Worm (Caenorhabditis elegans) whole organism, L1 larva: Measurements from ENCODE around the gene ptr-8.

Source experiments
- F16B12.6 ChIP-seq: fragments of 150-350 bp; optimal IDR thresholded peaks from 2 replicates; lab custom pipeline; 2014; ENCODE audit warnings: missing biosample characterization, missing genetic modification characterization
- Y116A8C.19 ChIP-seq: sonication (generic microtip); optimal IDR thresholded peaks from 2 replicates; lab custom pipeline; 2016; ENCODE audit warnings: missing compliant biosample characterization, missing genetic modification characterization, borderline replicate concordance
- ceh-63 ChIP-seq: fragments of 200-800 bp; sonication (Bioruptor generic); optimal IDR thresholded peaks from 2 replicates; lab custom pipeline; 2018; ENCODE audit warnings: mild to moderate bottlenecking, missing genetic modification characterization, missing compliant biosample characterization
- ceh-8 ChIP-seq: fragments of 200-800 bp; sonication (Bioruptor generic); optimal IDR thresholded peaks from 2 replicates; lab custom pipeline; 2018; ENCODE audit warnings: mild to moderate bottlenecking, missing genetic modification characterization, moderate library complexity, missing compliant biosample characterization
- dpl-1 ChIP-seq, 3 experiments: fragments of 150-350 bp in 2 of 3; sonication (generic microtip) in 1 of 3; optimal IDR thresholded peaks; 2 replicates each; lab custom pipeline; 2014 to 2017; ENCODE audit warnings: missing biosample characterization in 3 of 3, missing genetic modification characterization in 3 of 3, missing genetic modification reagents in 3 of 3
- egl-13 ChIP-seq: sonication (generic microtip); optimal IDR thresholded peaks from 2 replicates; lab custom pipeline; 2016; ENCODE audit warnings: missing genotype, missing genetic modification reagents, missing genetic modification characterization, missing compliant biosample characterization
- elt-2 ChIP-seq: sonication (generic microtip); optimal IDR thresholded peaks from 2 replicates; lab custom pipeline; 2016; ENCODE audit warnings: missing genetic modification characterization, mild to moderate bottlenecking, inconsistent platforms, missing compliant biosample characterization, missing genetic modification reagents
- fkh-8 ChIP-seq: sonication (generic microtip); optimal IDR thresholded peaks from 2 replicates; lab custom pipeline; 2016; ENCODE audit warnings: mild to moderate bottlenecking, missing genetic modification characterization, missing compliant biosample characterization
- fos-1 ChIP-seq: fragments of 150-350 bp; optimal IDR thresholded peaks from 2 replicates; lab custom pipeline; 2014; ENCODE audit warnings: missing biosample characterization, missing genetic modification characterization
- grh-1 ChIP-seq: fragments of 200-800 bp; sonication (Bioruptor generic); IDR thresholded peaks from 2 replicates; pipeline ENCODE4 v1.3.6; 2022; ENCODE audit warnings: missing genetic modification reagents, missing genetic modification characterization, missing compliant biosample characterization
- hlh-4 ChIP-seq: sonication (generic microtip); optimal IDR thresholded peaks from 2 replicates; lab custom pipeline; 2016; ENCODE audit warnings: mild to moderate bottlenecking, missing genetic modification characterization, missing compliant biosample characterization
- isw-1 ChIP-seq: fragments of 200-800 bp; sonication (Bioruptor generic); IDR thresholded peaks from 2 replicates; pipeline ENCODE4 v1.3.6; 2022; ENCODE audit warnings: missing genetic modification characterization, missing compliant biosample characterization
- lsy-2 ChIP-seq, 2 experiments: fragments of 150-350 bp; optimal IDR thresholded peaks; 2 replicates each; lab custom pipeline; 2014; ENCODE audit warnings: missing biosample characterization in 2 of 2, missing genetic modification characterization in 2 of 2
- mab-9 ChIP-seq: fragments of 200-800 bp; sonication (Bioruptor generic); IDR thresholded peaks from 2 replicates; pipeline ENCODE4 v1.3.6; 2022; ENCODE audit warnings: missing genetic modification reagents, missing genetic modification characterization, missing compliant biosample characterization
- mdl-1 ChIP-seq, 2 experiments: fragments of 150-350 bp; optimal IDR thresholded peaks; 2 replicates each; lab custom pipeline; 2014 to 2017; ENCODE audit warnings: missing biosample characterization in 2 of 2, missing genetic modification characterization in 2 of 2, inconsistent platforms in 1 of 2
- mep-1 ChIP-seq: fragments of 150-350 bp; optimal IDR thresholded peaks from 2 replicates; lab custom pipeline; 2014; ENCODE audit warnings: missing biosample characterization, missing genetic modification characterization
- nhr-12 ChIP-seq: sonication (generic microtip); optimal IDR thresholded peaks from 2 replicates; lab custom pipeline; 2017; ENCODE audit warnings: missing biosample characterization, missing genetic modification characterization
- nhr-20 ChIP-seq: sonication (generic microtip); optimal IDR thresholded peaks from 2 replicates; lab custom pipeline; 2016; ENCODE audit warnings: mild to moderate bottlenecking, missing genetic modification characterization, missing compliant biosample characterization
- nhr-237 ChIP-seq: fragments of 150-350 bp; optimal IDR thresholded peaks from 2 replicates; lab custom pipeline; 2014; ENCODE audit warnings: missing biosample characterization, missing genetic modification characterization
- nhr-71 ChIP-seq: sonication (generic microtip); optimal IDR thresholded peaks from 2 replicates; lab custom pipeline; 2016; ENCODE audit warnings: mild to moderate bottlenecking, missing genetic modification characterization, moderate library complexity, missing compliant biosample characterization
- nhr-77 ChIP-seq: fragments of 150-350 bp; optimal IDR thresholded peaks from 2 replicates; lab custom pipeline; 2014; ENCODE audit warnings: missing biosample characterization, missing genetic modification characterization
- nhr-84 ChIP-seq: sonication (generic microtip); optimal IDR thresholded peaks from 2 replicates; lab custom pipeline; 2017; ENCODE audit warnings: missing biosample characterization, missing genetic modification characterization
- rnt-1 ChIP-seq: sonication (generic microtip); optimal IDR thresholded peaks from 2 replicates; lab custom pipeline; 2016; ENCODE audit warnings: mild to moderate bottlenecking, missing genetic modification characterization, moderate library complexity, missing compliant biosample characterization
- sox-4 ChIP-seq: sonication (generic microtip); optimal IDR thresholded peaks from 2 replicates; lab custom pipeline; 2016; ENCODE audit warnings: missing genetic modification characterization, missing compliant biosample characterization
- tbx-2 ChIP-seq: sonication (generic microtip); optimal IDR thresholded peaks from 2 replicates; lab custom pipeline; 2016; ENCODE audit warnings: missing genetic modification characterization, missing compliant biosample characterization
- unc-30 ChIP-seq: sonication (generic microtip); optimal IDR thresholded peaks from 2 replicates; lab custom pipeline; 2017; ENCODE audit warnings: missing biosample characterization, missing genetic modification characterization
- unc-62 ChIP-seq: fragments of 150-350 bp; optimal IDR thresholded peaks from 2 replicates; lab custom pipeline; 2014; ENCODE audit warnings: missing biosample characterization, missing genetic modification reagents, missing genetic modification characterization
- unc-86 ChIP-seq: sonication (generic microtip); optimal IDR thresholded peaks from 2 replicates; lab custom pipeline; 2016; ENCODE audit warnings: missing genetic modification characterization, missing compliant biosample characterization
- unc-98 ChIP-seq: fragments of 200-800 bp; sonication (Bioruptor generic); IDR thresholded peaks from 2 replicates; pipeline ENCODE4 v1.3.6; 2022; ENCODE audit warnings: missing genetic modification characterization, missing compliant biosample characterization
- vab-15 ChIP-seq: sonication (generic microtip); optimal IDR thresholded peaks from 2 replicates; lab custom pipeline; 2017; ENCODE audit warnings: missing genotype, mild to moderate bottlenecking, missing genetic modification characterization, missing compliant biosample characterization
- zag-1 ChIP-seq: fragments of 150-350 bp; optimal IDR thresholded peaks from 2 replicates; lab custom pipeline; 2014; ENCODE audit warnings: missing biosample characterization, missing genetic modification characterization

Gene ptr-8

DNA sequence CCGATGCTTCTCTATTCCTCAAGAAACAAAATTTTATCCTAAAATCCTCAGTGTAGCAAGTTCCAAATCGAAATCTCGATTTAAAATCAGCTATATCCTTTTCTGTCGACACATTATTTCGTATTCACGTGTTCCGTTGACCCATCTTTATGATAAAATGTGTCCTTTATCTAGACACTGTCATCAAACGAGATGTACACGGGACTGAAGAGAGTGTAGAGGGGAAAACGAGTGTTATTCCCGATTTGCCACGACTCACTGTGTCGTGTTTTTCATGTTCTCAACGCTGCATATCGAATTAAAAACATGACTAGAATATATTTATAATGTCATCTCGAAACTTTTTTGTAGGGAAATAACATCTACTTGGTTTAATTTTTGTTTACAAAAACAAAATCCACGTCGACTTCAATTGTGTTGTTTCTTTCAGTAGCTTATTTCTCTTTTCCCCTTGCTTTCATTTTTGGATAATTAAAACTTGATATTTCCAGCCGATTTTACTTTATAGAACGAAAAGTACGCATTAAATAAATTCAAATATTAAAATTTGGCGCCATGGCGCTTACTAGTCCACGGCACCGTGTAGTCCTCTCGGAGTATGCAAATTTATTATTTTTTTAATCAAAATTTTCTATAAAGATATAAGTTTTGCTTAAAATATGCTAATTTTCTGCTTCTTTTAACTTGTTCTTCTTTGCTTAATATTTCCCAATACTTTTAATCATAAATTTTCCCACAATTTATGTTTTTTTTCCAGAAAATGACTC, 36.9 kb downstream of the ptr-8 start, which contains the start of gene metr-1 (continued):
- TF ChIP-seq unc-62 (GFP tag; lab: Kevin White, UChicago): no peak
- no peak for TF ChIP-seq zag-1 (tag; lab: Kevin White, UChicago)
- no peak for TF ChIP-seq tbx-2 (tag; lab: Kevin White, UChicago)
- no peak for TF ChIP-seq nhr-12
- TF ChIP-seq mab-9 (GFP tag; lab: Robert Waterston, UW): no peak
- TF ChIP-seq nhr-237 (tag; lab: Kevin White, UChicago): no peak
- peak; percentile 44 for TF ChIP-seq nhr-71 (tag; lab: Kevin White, UChicago)
- TF ChIP-seq fkh-8 (tag; lab: Kevin White, UChicago): peak; percentile 9
- TF ChIP-seq sox-4 (tag; lab: Kevin White, UChicago): no peak
- no peak for TF ChIP-seq nhr-77 (tag; lab: Kevin White, UChicago)
- no peak for TF ChIP-seq mep-1
- TF ChIP-seq egl-13: peak; percentile 71
- no peak for TF ChIP-seq Y116A8C.19 (tag; lab: Kevin White, UChicago)
- TF ChIP-seq dpl-1 (GFP tag; optimal IDR thresholded peaks at IDR 0.05; lab: Kevin White, UChicago): peak; percentile 66 to 82 (median 69)
- no peak for TF ChIP-seq mdl-1 (tag; optimal IDR thresholded peaks at IDR 0.05; lab: Kevin White, UChicago)
- TF ChIP-seq fos-1 (tag; lab: Kevin White, UChicago): no peak
- TF ChIP-seq nhr-84 (tag; lab: Kevin White, UChicago): no peak
- no peak for TF ChIP-seq unc-86 (tag; lab: Kevin White, UChicago)
- TF ChIP-seq elt-2 (tag; lab: Kevin White, UChicago): peak; percentile 9
- TF ChIP-seq lsy-2 (tag; optimal IDR thresholded peaks at IDR 0.05; lab: Kevin White, UChicago): peak in 1 of 2 experiments; percentile 24
- no peak for TF ChIP-seq vab-15 (tag; lab: Kevin White, UChicago)
- TF ChIP-seq grh-1 (GFP tag; lab: Robert Waterston, UW): no peak
- no peak for TF ChIP-seq unc-30 (tag; lab: Kevin White, UChicago)
- no peak for TF ChIP-seq hlh-4
- no peak for TF ChIP-seq ceh-8 (GFP tag; lab: Kevin White, UChicago)

DNA sequence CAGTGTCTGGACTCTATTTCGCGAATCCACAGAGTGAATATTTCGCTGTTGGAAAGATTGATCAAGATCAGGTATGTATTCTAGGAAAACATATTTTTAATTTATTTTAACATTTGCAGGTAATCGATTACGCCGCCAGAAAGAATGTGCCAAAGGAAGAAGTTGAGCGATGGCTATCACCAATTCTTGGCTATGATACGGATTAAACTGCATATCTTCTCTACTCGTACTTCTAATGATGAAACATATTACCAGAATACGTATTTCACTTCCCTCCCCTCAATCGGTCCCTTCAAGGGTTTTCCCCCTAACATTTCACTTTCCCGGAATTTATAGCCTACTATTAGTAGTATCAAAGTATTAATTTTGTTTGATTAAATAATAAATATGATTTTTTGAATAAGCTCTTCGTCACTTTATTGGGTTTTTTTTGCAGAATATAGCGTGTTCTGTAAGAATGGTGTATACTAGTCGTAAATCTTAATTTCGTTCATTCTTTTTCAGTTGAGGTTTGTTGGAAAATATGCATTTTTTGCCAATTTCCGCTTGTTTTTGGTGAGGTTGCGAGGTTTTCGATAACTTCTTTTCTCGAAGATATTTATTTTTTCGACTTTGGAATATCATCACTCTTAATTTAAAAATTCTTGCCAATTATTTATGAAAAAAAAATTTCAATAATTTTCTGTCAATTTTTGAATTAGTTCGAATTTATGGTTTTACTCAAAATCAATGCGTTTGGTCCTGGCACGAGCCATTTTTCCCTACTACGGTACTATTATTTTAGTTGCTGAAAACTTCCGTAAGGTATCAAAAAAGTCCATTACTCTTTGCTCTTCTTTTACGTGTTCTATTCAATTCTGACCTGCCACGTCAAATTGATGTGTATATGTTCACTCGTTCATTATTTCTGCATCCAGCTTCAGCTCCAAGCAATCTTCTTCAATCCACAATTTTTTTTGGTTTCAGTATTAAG, 41.9 kb downstream of the ptr-8 start:
- no peak for TF ChIP-seq ceh-63 (GFP tag; lab: Kevin White, UChicago)

- TF ChIP-seq nhr-20 (tag; lab: Kevin White, UChicago) (no peak), isw-1 (GFP tag; lab: Robert Waterston, UW) (no peak), vab-15 (tag; lab: Kevin White, UChicago) (no peak), grh-1 (GFP tag; lab: Robert Waterston, UW) (no peak), unc-62 (GFP tag; lab: Kevin White, UChicago) (no peak), nhr-84 (tag; lab: Kevin White, UChicago) (no peak), unc-30 (tag; lab: Kevin White, UChicago) (no peak), unc-98 (GFP tag; lab: Robert Waterston, UW) (no peak), F16B12.6 (tag; lab: Kevin White, UChicago) (no peak), rnt-1 (no peak)
- TF ChIP-seq, all 84 proteins: peak for 0
Observed at ce11 chrII:10932305-10932704, 43.2 kb downstream of the ptr-8 start.
